Worm (Caenorhabditis elegans): ENCODE results near the gene W02A2.12.
A peak's percentile ranks its signal among the peaks of the same experiment; 100 is the strongest.

W02A2.12 gene

ce11 chrIV:13314181-13314580 lies 34.5 kb downstream of the W02A2.12 start:
- no peak for TF ChIP-seq ets-4 (tag; optimal IDR thresholded peaks at IDR 0.05)
- peak; percentile 87 for TF ChIP-seq elt-2 (tag; optimal IDR thresholded peaks at IDR 0.05)
- TF ChIP-seq T23F11.4 (GFP tag; optimal IDR thresholded peaks at IDR 0.05): no peak

ce11 chrIV:13313156-13313555 lies 35.5 kb downstream of the W02A2.12 start:
- TF ChIP-seq madf-2 (tag; optimal IDR thresholded peaks at IDR 0.05) (no peak), fax-1 (tag; optimal IDR thresholded peaks at IDR 0.05) (no peak), unc-86 (tag; optimal IDR thresholded peaks at IDR 0.05) (no peak)

ce11 chrIV:13311331-13312034 lies 37.1 kb downstream of the W02A2.12 start:
- TF ChIP-seq nfya-1 (tag; optimal IDR thresholded peaks at IDR 0.05) (peak; percentile 11), rnt-1 (tag; optimal IDR thresholded peaks at IDR 0.05) (no peak)

ce11 chrIV:13309636-13310035 lies 39.0 kb downstream of the W02A2.12 start:
- no peak for TF ChIP-seq ets-4 (tag; optimal IDR thresholded peaks at IDR 0.05)
- TF ChIP-seq nfya-1 (tag; optimal IDR thresholded peaks at IDR 0.05): peak; percentile 64

ce11 chrIV:13304786-13305185 lies 43.8 kb downstream of the W02A2.12 start:
- TF ChIP-seq nfya-1 (tag; optimal IDR thresholded peaks at IDR 0.05) (peak; percentile 62), ceh-34 (tag; optimal IDR thresholded peaks at IDR 0.05) (no peak), K02D7.2 (tag; optimal IDR thresholded peaks at IDR 0.05) (no peak)

- TF ChIP-seq ceh-45 (GFP tag; IDR thresholded peaks at IDR 0.05) (no peak), ref-2 (tag; optimal IDR thresholded peaks at IDR 0.05) (no peak), unc-3 (GFP tag; conservative IDR thresholded peaks at IDR 0.05) (no peak), unc-3 (tag; optimal IDR thresholded peaks at IDR 0.05) (no peak), ceh-31 (tag; optimal IDR thresholded peaks at IDR 0.05) (no peak), odd-2 (tag; optimal IDR thresholded peaks at IDR 0.05) (no peak), ceh-18 (tag; optimal IDR thresholded peaks at IDR 0.05) (no peak), sox-4 (tag; optimal IDR thresholded peaks at IDR 0.05) (no peak), unc-55 (GFP tag; optimal IDR thresholded peaks at IDR 0.05) (no peak), pat-9 (tag; optimal IDR thresholded peaks at IDR 0.05) (no peak), npax-4 (tag; optimal IDR thresholded peaks at IDR 0.05) (no peak), ceh-6 (GFP tag; optimal IDR thresholded peaks at IDR 0.05) (no peak), syd-9 (tag; optimal IDR thresholded peaks at IDR 0.05) (no peak), hlh-6 (tag; optimal IDR thresholded peaks at IDR 0.05) (no peak), fkh-6 (tag; optimal IDR thresholded peaks at IDR 0.05) (no peak)
These were observed 45.2 kb downstream of the W02A2.12 start, which contains the start of gene Y67H2A.7 for ce11 chrIV:13303442-13303841. Gene Y67H2A.7 (plus strand): TSS chrIV:13303742.

ce11 chrIV:13300591-13300990 lies 48.0 kb downstream of the W02A2.12 start, which contains the start of gene csn-6:
Gene csn-6 (plus strand): TSS chrIV:13300824.
- TF ChIP-seq F13H6.1 (tag; optimal IDR thresholded peaks at IDR 0.05) (no peak), ceh-24 (tag; optimal IDR thresholded peaks at IDR 0.05) (no peak), pat-9 (tag; optimal IDR thresholded peaks at IDR 0.05) (no peak), odd-2 (tag; optimal IDR thresholded peaks at IDR 0.05) (no peak), pag-3 (tag; optimal IDR thresholded peaks at IDR 0.05; ENCODE audit: borderline replicate concordance) (no peak), ttx-3 (tag; optimal IDR thresholded peaks at IDR 0.05) (no peak), pax-1 (tag; optimal IDR thresholded peaks at IDR 0.05) (no peak), gmeb-2 (tag; optimal IDR thresholded peaks at IDR 0.05) (no peak), C38D4.7 (GFP tag; optimal IDR thresholded peaks at IDR 0.05) (no peak), elt-4 (tag; optimal IDR thresholded peaks at IDR 0.05) (no peak), che-1 (tag; optimal IDR thresholded peaks at IDR 0.05) (no peak), ceh-22 (tag; optimal IDR thresholded peaks at IDR 0.05) (no peak), nhr-11 (tag; optimal IDR thresholded peaks at IDR 0.05) (no peak), ceh-2 (tag; optimal IDR thresholded peaks at IDR 0.05) (no peak), ceh-19 (GFP tag; optimal IDR thresholded peaks at IDR 0.05) (no peak), ceh-30 (tag; optimal IDR thresholded peaks at IDR 0.05) (no peak)
